Worm (Caenorhabditis elegans) whole organism, young adult: ENCODE results near the gene ZC416.2.

ENCODE experiments used
- D2030.7 ChIP-seq: fragments of 200-800 bp; sonication (Bioruptor generic); IDR thresholded peaks from 2 replicates; pipeline ENCODE4 v1.3.6; 2022; ENCODE audit warnings: missing genetic modification reagents, missing genetic modification characterization, missing compliant biosample characterization
- F22D6.2 ChIP-seq: sonication (generic microtip); optimal IDR thresholded peaks from 2 replicates; lab custom pipeline; 2016; ENCODE audit warnings: mild to moderate bottlenecking, missing genetic modification characterization, missing compliant biosample characterization
- F37B4.10 ChIP-seq: fragments of 200-800 bp; sonication (Bioruptor generic); IDR thresholded peaks from 2 replicates; pipeline ENCODE4 v1.3.6; 2022; ENCODE audit warnings: missing genetic modification characterization, missing compliant biosample characterization
- T26A5.8 ChIP-seq: sonication (generic microtip); optimal IDR thresholded peaks from 2 replicates; lab custom pipeline; 2016; ENCODE audit warnings: missing genetic modification characterization, missing compliant biosample characterization
- aptf-3 ChIP-seq: fragments of 200-800 bp; sonication (Bioruptor generic); IDR thresholded peaks from 2 replicates; pipeline ENCODE4 v1.3.6; 2022; ENCODE audit warnings: missing genetic modification characterization, missing compliant biosample characterization
- atf-7 ChIP-seq: sonication (generic microtip); optimal IDR thresholded peaks from 2 replicates; lab custom pipeline; 2017; ENCODE audit warnings: mild to moderate bottlenecking, missing genetic modification characterization, missing compliant biosample characterization
- attf-5 ChIP-seq: fragments of 200-800 bp; sonication (Bioruptor generic); optimal IDR thresholded peaks from 2 replicates; lab custom pipeline; 2018; ENCODE audit warnings: mild to moderate bottlenecking, missing genetic modification characterization, missing compliant biosample characterization
- attf-6 ChIP-seq: fragments of 200-800 bp; sonication (Bioruptor generic); IDR thresholded peaks from 2 replicates; pipeline ENCODE4 v1.3.6; 2022; ENCODE audit warnings: missing genetic modification reagents, missing genetic modification characterization, missing compliant biosample characterization
- cebp-1 ChIP-seq, 2 experiments: fragments of 200-800 bp in 1 of 2; sonication (Bioruptor generic) in 1 of 2; sonication (generic microtip) in 1 of 2; IDR thresholded peaks in 1 of 2; optimal IDR thresholded peaks in 1 of 2; 2 replicates each; pipeline versions ENCODE4 v1.3.6 to Lab custom; 2017 to 2022; ENCODE audit warnings: missing compliant biosample characterization in 2 of 2, missing genetic modification characterization in 2 of 2, mild to moderate bottlenecking in 1 of 2, missing genetic modification reagents in 1 of 2, moderate library complexity in 1 of 2
- ceh-100 ChIP-seq: fragments of 200-800 bp; sonication (Bioruptor generic); IDR thresholded peaks from 2 replicates; pipeline ENCODE4 v1.3.6; 2022; ENCODE audit warnings: missing genetic modification reagents, missing genetic modification characterization, missing compliant biosample characterization
- ceh-58 ChIP-seq: fragments of 200-800 bp; sonication (Bioruptor generic); IDR thresholded peaks from 2 replicates; pipeline ENCODE4 v1.3.6; 2022; ENCODE audit warnings: missing genetic modification characterization, missing compliant biosample characterization
- ceh-79 ChIP-seq: sonication (generic microtip); optimal IDR thresholded peaks from 2 replicates; lab custom pipeline; 2017; ENCODE audit warnings: mild to moderate bottlenecking, missing genetic modification characterization, missing compliant biosample characterization
- chd-7 ChIP-seq: sonication (generic microtip); optimal IDR thresholded peaks from 2 replicates; lab custom pipeline; 2016; ENCODE audit warnings: mild to moderate bottlenecking, missing genetic modification characterization, moderate library complexity, missing compliant biosample characterization
- dox-1 ChIP-seq: fragments of 200-800 bp; sonication (Bioruptor generic); IDR thresholded peaks from 2 replicates; pipeline ENCODE4 v1.3.6; 2022; ENCODE audit warnings: missing genetic modification reagents, missing genetic modification characterization, missing compliant biosample characterization
- egl-44 ChIP-seq: fragments of 200-800 bp; sonication (Bioruptor generic); IDR thresholded peaks from 2 replicates; pipeline ENCODE4 v1.3.6; 2022; ENCODE audit warnings: missing genetic modification reagents, missing genetic modification characterization, missing compliant biosample characterization
- egrh-3 ChIP-seq: fragments of 200-800 bp; sonication (Bioruptor generic); IDR thresholded peaks from 2 replicates; pipeline ENCODE4 v1.3.6; 2022; ENCODE audit warnings: missing genetic modification reagents, missing genetic modification characterization, missing compliant biosample characterization
- ets-4 ChIP-seq: fragments of 200-800 bp; sonication (Bioruptor generic); optimal IDR thresholded peaks from 2 replicates; lab custom pipeline; 2018; ENCODE audit warnings: mild to moderate bottlenecking, missing genetic modification characterization, missing compliant biosample characterization
- fkh-3 ChIP-seq: sonication (generic microtip); optimal IDR thresholded peaks from 2 replicates; lab custom pipeline; 2016; ENCODE audit warnings: mild to moderate bottlenecking, missing genetic modification characterization, missing compliant biosample characterization
- him-1 ChIP-seq: sonication (generic microtip); optimal IDR thresholded peaks from 2 replicates; lab custom pipeline; 2016; ENCODE audit warnings: missing genotype, missing genetic modification reagents, missing genetic modification characterization, missing compliant biosample characterization
- let-607 ChIP-seq, 2 experiments: fragments of 200-800 bp in 1 of 2; sonication (Bioruptor generic) in 1 of 2; sonication (generic microtip) in 1 of 2; optimal IDR thresholded peaks; 2 replicates each; lab custom pipeline; 2016 to 2018; ENCODE audit warnings: mild to moderate bottlenecking in 2 of 2, missing compliant biosample characterization in 2 of 2, missing genetic modification characterization in 2 of 2, moderate library complexity in 2 of 2, missing genotype in 1 of 2
- lin-26 ChIP-seq: fragments of 200-800 bp; sonication (Bioruptor generic); IDR thresholded peaks from 2 replicates; pipeline ENCODE4 v1.3.6; 2022; ENCODE audit warnings: missing genetic modification reagents, missing genetic modification characterization, missing compliant biosample characterization
- lin-54 ChIP-seq: fragments of 200-800 bp; sonication (Bioruptor generic); optimal IDR thresholded peaks from 2 replicates; lab custom pipeline; 2018; ENCODE audit warnings: mild to moderate bottlenecking, missing genetic modification characterization, missing compliant biosample characterization
- mel-28 ChIP-seq: sonication (generic microtip); optimal IDR thresholded peaks from 2 replicates; lab custom pipeline; 2016; ENCODE audit warnings: borderline replicate concordance, mild to moderate bottlenecking, missing genetic modification characterization, missing compliant biosample characterization
- mxl-1 ChIP-seq: sonication (generic microtip); optimal IDR thresholded peaks from 2 replicates; lab custom pipeline; 2016; ENCODE audit warnings: missing genetic modification characterization, missing compliant biosample characterization
- nhr-179 ChIP-seq: sonication (generic microtip); optimal IDR thresholded peaks from 2 replicates; lab custom pipeline; 2016; ENCODE audit warnings: mild to moderate bottlenecking, missing genetic modification characterization, missing compliant biosample characterization
- nhr-80 ChIP-seq: sonication (generic microtip); optimal IDR thresholded peaks from 2 replicates; lab custom pipeline; 2016; ENCODE audit warnings: missing genetic modification characterization, missing compliant biosample characterization
- pbrm-1 ChIP-seq: fragments of 200-800 bp; sonication (Bioruptor generic); IDR thresholded peaks from 2 replicates; pipeline ENCODE4 v1.3.6; 2022; ENCODE audit warnings: missing genetic modification reagents, missing genetic modification characterization, missing compliant biosample characterization
- pha-4 ChIP-seq: fragments of 150-350 bp; sonication (generic microtip); optimal IDR thresholded peaks from 2 replicates; lab custom pipeline; 2014; ENCODE audit warnings: missing biosample characterization, missing genetic modification reagents, missing genetic modification characterization
- rcor-1 ChIP-seq: fragments of 200-800 bp; sonication (Bioruptor generic); IDR thresholded peaks from 2 replicates; pipeline ENCODE4 v1.3.6; 2022; ENCODE audit warnings: missing genetic modification reagents, missing genetic modification characterization, missing compliant biosample characterization
- rpc-1 ChIP-seq, 2 experiments: fragments of 150-350 bp in 1 of 2; sonication (generic microtip) in 1 of 2; optimal IDR thresholded peaks; 2 replicates each; lab custom pipeline; 2014 to 2018; ENCODE audit warnings: missing biosample characterization in 1 of 2, missing genetic modification characterization in 1 of 2, missing genetic modification reagents in 1 of 2, missing genotype in 1 of 2
- sdz-38 ChIP-seq: sonication (generic microtip); optimal IDR thresholded peaks from 2 replicates; lab custom pipeline; 2016; ENCODE audit warnings: missing genotype, missing genetic modification characterization, missing compliant biosample characterization
- snpc-1.1 ChIP-seq: sonication (generic microtip); optimal IDR thresholded peaks from 2 replicates; lab custom pipeline; 2017; ENCODE audit warnings: missing genetic modification characterization, mild to moderate bottlenecking, missing compliant biosample characterization, antibody characterized with exemption, moderate library complexity, missing genotype, missing genetic modification reagents; ENCODE audit not compliant: insufficient read depth
- xnd-1 ChIP-seq: sonication (generic microtip); optimal IDR thresholded peaks from 2 replicates; lab custom pipeline; 2016; ENCODE audit warnings: missing genotype, missing genetic modification reagents, missing genetic modification characterization, missing compliant biosample characterization
- zfh-2 ChIP-seq: fragments of 200-800 bp; sonication (Bioruptor generic); conservative IDR thresholded peaks from 2 replicates; pipeline ENCODE4 v1.3.6; 2022; ENCODE audit warnings: missing genetic modification reagents, missing genetic modification characterization, missing compliant biosample characterization
- ztf-25 ChIP-seq: fragments of 200-800 bp; sonication (Bioruptor generic); IDR thresholded peaks from 2 replicates; pipeline ENCODE4 v1.3.6; 2022; ENCODE audit warnings: missing genetic modification reagents, missing genetic modification characterization, missing compliant biosample characterization

Gene ZC416.2

DNA sequence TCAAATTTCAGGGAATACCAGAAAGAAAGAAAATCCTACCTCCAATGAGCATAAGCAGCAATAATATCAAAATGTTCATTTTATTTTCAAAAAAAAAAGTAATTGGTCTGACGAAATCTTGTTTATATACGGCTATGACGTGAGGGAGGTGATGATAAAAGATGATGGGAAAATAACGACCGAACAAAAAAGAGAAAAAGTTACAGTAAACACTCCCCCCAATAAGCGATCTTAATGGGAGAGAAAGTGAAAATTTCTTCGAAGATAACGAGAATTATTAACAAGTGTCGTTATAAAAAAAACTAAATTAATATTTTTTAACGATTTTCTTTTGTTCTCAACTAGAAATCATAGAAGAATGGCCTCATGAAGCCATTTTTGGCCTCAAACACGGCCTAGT, 33.5 kb upstream of the ZC416.2 start, which contains the start of gene Y37E11B.7:
Gene Y37E11B.7 (minus strand): TSS at position 207 of the 400 bp plus-strand sequence.
- no peak for TF ChIP-seq egl-44 (GFP tag; lab: Robert Waterston, UW)
- no peak for TF ChIP-seq sdz-38
- no peak for TF ChIP-seq D2030.7 (GFP tag; lab: Robert Waterston, UW)
- TF ChIP-seq fkh-3 (tag; lab: Kevin White, UChicago), result no peak
- no peak for TF ChIP-seq ceh-58 (GFP tag; lab: Robert Waterston, UW)
- no peak for TF ChIP-seq nhr-179 (tag; lab: Kevin White, UChicago)
- TF ChIP-seq ztf-25 (GFP tag; lab: Robert Waterston, UW), result no peak
- TF ChIP-seq T26A5.8, result no peak
- no peak for TF ChIP-seq mel-28
- no peak for TF ChIP-seq F22D6.2
- no peak for TF ChIP-seq rpc-1 (optimal IDR thresholded peaks at IDR 0.05; lab: Kevin White, UChicago)
- no peak for TF ChIP-seq rpc-1 (tag; optimal IDR thresholded peaks at IDR 0.05; lab: Kevin White, UChicago)
- no peak for TF ChIP-seq snpc-1.1 (tag; lab: Kevin White, UChicago)
- TF ChIP-seq zfh-2 (GFP tag; lab: Robert Waterston, UW), result no peak
- TF ChIP-seq attf-5 (GFP tag; lab: Kevin White, UChicago), result no peak
- TF ChIP-seq chd-7 (tag; lab: Kevin White, UChicago), result no peak

- TF ChIP-seq ceh-100 (GFP tag; lab: Robert Waterston, UW) (no peak), lin-54 (GFP tag; lab: Kevin White, UChicago) (no peak), him-1 (no peak), aptf-3 (GFP tag; lab: Robert Waterston, UW) (no peak), attf-6 (GFP tag; lab: Robert Waterston, UW) (no peak), rpc-1 (optimal IDR thresholded peaks at IDR 0.05; lab: Kevin White, UChicago) (no peak), rpc-1 (tag; optimal IDR thresholded peaks at IDR 0.05; lab: Kevin White, UChicago) (no peak), lin-26 (no peak), fkh-3 (tag; lab: Kevin White, UChicago) (no peak), xnd-1 (tag; lab: Kevin White, UChicago) (no peak), mxl-1 (no peak), T26A5.8 (no peak), snpc-1.1 (tag; lab: Kevin White, UChicago) (no peak), rcor-1 (GFP tag; lab: Robert Waterston, UW) (no peak), zfh-2 (GFP tag; lab: Robert Waterston, UW) (peak; percentile 72), egrh-3 (GFP tag; lab: Robert Waterston, UW) (peak; percentile 23; the same call in 1 of the 2 replicates), pha-4 (tag; lab: Kevin White, UChicago) (no peak), pbrm-1 (no peak), ets-4 (GFP tag; lab: Kevin White, UChicago) (no peak)
These were observed 31.6 kb upstream of the ZC416.2 start for ce11 chrIV:3601846-3602245.

ce11 chrIV:3604104-3604503, 29.3 kb upstream of the ZC416.2 start:
- TF ChIP-seq zfh-2 (GFP tag; lab: Robert Waterston, UW) (peak; percentile 78), ceh-79 (no peak), egrh-3 (GFP tag; lab: Robert Waterston, UW) (peak; percentile 55; the same call in 1 of the 2 replicates), atf-7 (tag; lab: Kevin White, UChicago) (no peak), dox-1 (GFP tag; lab: Robert Waterston, UW) (peak; percentile 12; the same call in 1 of the 2 replicates), F37B4.10 (GFP tag; lab: Robert Waterston, UW) (no peak)

ce11 chrIV:3606285-3606834, 27.1 kb upstream of the ZC416.2 start, which contains the start of the genes Y37E11B.10 and kgb-2:
Y37E11B.10 (minus strand) TSS chrIV:3606466.
kgb-2 (plus strand) TSS chrIV:3606784.
- peak in 1 of 2 experiments; percentile 11 for TF ChIP-seq let-607 (tag; optimal IDR thresholded peaks at IDR 0.05; lab: Kevin White, UChicago)
- TF ChIP-seq cebp-1 (GFP tag; IDR thresholded peaks at IDR 0.05; lab: Robert Waterston, UW), result no peak
- TF ChIP-seq cebp-1 (tag; optimal IDR thresholded peaks at IDR 0.05; lab: Kevin White, UChicago), result peak; percentile 49
- no peak for TF ChIP-seq egl-44 (GFP tag; lab: Robert Waterston, UW)
- peak; percentile 28 for TF ChIP-seq nhr-80 (tag; lab: Kevin White, UChicago)
